Fruit fly (Drosophila melanogaster): Measurements from ENCODE around the gene CG1971.

DNA sequence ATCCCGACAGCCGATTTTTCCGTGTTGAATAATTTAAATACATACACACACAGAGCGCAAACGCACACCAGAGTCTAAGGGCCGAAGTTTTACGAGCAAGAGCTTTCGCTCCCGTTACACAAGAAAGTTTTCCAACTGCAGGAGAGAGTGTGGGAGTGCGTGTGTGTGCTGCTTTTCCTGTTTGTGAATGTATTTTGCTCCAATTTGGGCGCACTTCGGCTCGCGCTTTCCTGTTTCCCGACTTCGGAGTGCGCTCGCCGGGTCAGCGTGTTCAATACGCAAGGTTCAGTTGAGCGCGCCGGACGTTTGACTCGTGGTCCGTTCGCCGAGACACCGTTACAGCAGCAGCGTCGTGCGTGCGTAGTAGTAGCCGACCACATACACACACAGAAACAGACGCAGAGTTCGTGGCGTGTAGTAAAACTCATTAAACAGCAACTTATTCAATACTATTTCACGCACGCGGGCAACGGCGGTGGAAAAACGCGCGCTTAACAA is 20.4 kb downstream of the CG1971 start:
- no peak for TF ChIP-seq Hr96 (GFP tag; optimal IDR thresholded peaks at IDR 0.05)
- no peak for TF ChIP-seq kay (GFP tag; ENCODE audit: borderline replicate concordance)
- no peak for TF ChIP-seq CG7045 (GFP tag; optimal IDR thresholded peaks at IDR 0.05)
- TF ChIP-seq pad (GFP tag; optimal IDR thresholded peaks at IDR 0.05), result no peak
- no peak for TF ChIP-seq CG33017 (tag; optimal IDR thresholded peaks at IDR 0.05)
- no peak for TF ChIP-seq Crg-1 (GFP tag; optimal IDR thresholded peaks at IDR 0.05)
- no peak for TF ChIP-seq Clk (GFP tag; optimal IDR thresholded peaks at IDR 0.05)
- TF ChIP-seq CG12768 (GFP tag; optimal IDR thresholded peaks at IDR 0.05), result no peak
- TF ChIP-seq cnc (optimal IDR thresholded peaks at IDR 0.05), result no peak
- TF ChIP-seq CG1620 (GFP tag; optimal IDR thresholded peaks at IDR 0.05), result no peak
- TF ChIP-seq ovo (GFP tag; optimal IDR thresholded peaks at IDR 0.05), result no peak
- no peak for TF ChIP-seq tj (GFP tag; optimal IDR thresholded peaks at IDR 0.05)
- TF ChIP-seq bab1 (GFP tag; optimal IDR thresholded peaks at IDR 0.05), result no peak

All from whole organism, adult.